Fruit fly (Drosophila melanogaster) whole organism, wandering third instar larva: Measurements from ENCODE around the gene kst.

ENCODE experiments used
- Abd-B ChIP-seq: fragments of >200 bp; optimal IDR thresholded peaks from 2 replicates; lab custom pipeline; 2017; ENCODE audit warnings: missing biosample characterization, missing genetic modification characterization
- CG9705 ChIP-seq: fragments of 200-800 bp; sonication (Bioruptor generic); optimal IDR thresholded peaks from 2 replicates; lab custom pipeline; 2018; ENCODE audit warnings: missing biosample characterization, mild to moderate bottlenecking, missing genetic modification characterization
- CrebA ChIP-seq: fragments of 200-800 bp; sonication (Bioruptor generic); optimal IDR thresholded peaks from 2 replicates; lab custom pipeline; 2016; ENCODE audit warnings: missing biosample characterization, mild to moderate bottlenecking, missing genetic modification characterization, borderline replicate concordance
- Dfd ChIP-seq: fragments of >200 bp; optimal IDR thresholded peaks from 2 replicates; lab custom pipeline; 2017; ENCODE audit warnings: missing biosample characterization, missing genetic modification characterization
- HLH106 ChIP-seq: fragments of 200-800 bp; optimal IDR thresholded peaks from 3 replicates; lab custom pipeline; 2019; ENCODE audit warnings: missing biosample characterization, mild to moderate bottlenecking, missing genetic modification characterization, moderate library complexity
- Hnf4 ChIP-seq: fragments of 200-800 bp; sonication (Bioruptor generic); optimal IDR thresholded peaks from 2 replicates; lab custom pipeline; 2016; ENCODE audit warnings: missing biosample characterization, mild to moderate bottlenecking, missing genetic modification characterization
- Hr83 ChIP-seq: fragments of 200-300 bp; sonication (Bioruptor generic); optimal IDR thresholded peaks from 2 replicates; lab custom pipeline; 2016; ENCODE audit warnings: missing biosample characterization, mild to moderate bottlenecking, missing genetic modification characterization, moderate library complexity; ENCODE audit not compliant: poor library complexity, severe bottlenecking
- Myc ChIP-seq: fragments of >200 bp; optimal IDR thresholded peaks from 2 replicates; lab custom pipeline; 2017
- N ChIP-seq: fragments of >200 bp; optimal IDR thresholded peaks from 2 replicates; lab custom pipeline; 2018; ENCODE audit warnings: missing biosample characterization, missing external identifiers, missing genetic modification characterization
- OdsH ChIP-seq: fragments of 200-800 bp; sonication (Bioruptor generic); optimal IDR thresholded peaks from 2 replicates; lab custom pipeline; 2016; ENCODE audit warnings: missing biosample characterization, mild to moderate bottlenecking, missing genetic modification characterization
- Rel ChIP-seq, 2 experiments: fragments of 200-800 bp; sonication (Bioruptor generic) in 1 of 2; optimal IDR thresholded peaks; 2 replicates in 1 of 2; 3 replicates in 1 of 2; lab custom pipeline; 2016 to 2019; ENCODE audit warnings: mild to moderate bottlenecking in 2 of 2, missing biosample characterization in 2 of 2, missing genetic modification characterization in 2 of 2, moderate library complexity in 1 of 2
- Sp1 ChIP-seq: fragments of 200-800 bp; sonication (Bioruptor generic); optimal IDR thresholded peaks from 3 replicates; lab custom pipeline; 2019; ENCODE audit warnings: missing biosample characterization, mild to moderate bottlenecking, missing genetic modification characterization, moderate library complexity
- Vsx2 ChIP-seq: fragments of 200-300, 225-300 bp; sonication (Bioruptor generic); optimal IDR thresholded peaks from 2 replicates; lab custom pipeline; 2018; ENCODE audit warnings: missing biosample characterization, missing genetic modification characterization; ENCODE audit not compliant: partially characterized antibody
- brk ChIP-seq: fragments of 200-800 bp; sonication (Bioruptor generic); optimal IDR thresholded peaks from 2 replicates; lab custom pipeline; 2016; ENCODE audit warnings: missing biosample characterization, mild to moderate bottlenecking, missing genetic modification characterization
- dsf ChIP-seq: sonication (Bioruptor generic); optimal IDR thresholded peaks from 2 replicates; lab custom pipeline; 2016; ENCODE audit warnings: missing biosample characterization, missing genetic modification characterization, borderline replicate concordance
- foxo ChIP-seq, 2 experiments: fragments of 200-800 bp; sonication (Bioruptor generic); optimal IDR thresholded peaks; 2 replicates in 1 of 2; 3 replicates in 1 of 2; lab custom pipeline; 2016 to 2017; ENCODE audit warnings: missing biosample characterization in 2 of 2, missing genetic modification characterization in 2 of 2
- h ChIP-seq: fragments of 200-800 bp; sonication (Bioruptor generic); optimal IDR thresholded peaks from 3 replicates; lab custom pipeline; 2016; ENCODE audit warnings: missing biosample characterization, mild to moderate bottlenecking, missing genetic modification characterization
- jim ChIP-seq: fragments of 175-275, 200-325 bp; sonication (Bioruptor generic); optimal IDR thresholded peaks from 2 replicates; lab custom pipeline; 2016; ENCODE audit warnings: missing biosample characterization, mild to moderate bottlenecking, missing genetic modification characterization
- lola ChIP-seq: fragments of >200 bp; optimal IDR thresholded peaks from 2 replicates; lab custom pipeline; 2017; ENCODE audit warnings: missing biosample characterization, missing genetic modification characterization
- psq ChIP-seq: fragments of 200-800 bp; sonication (Bioruptor generic); optimal IDR thresholded peaks from 3 replicates; lab custom pipeline; 2017; ENCODE audit warnings: missing biosample characterization, mild to moderate bottlenecking, missing genetic modification characterization, moderate library complexity
- rgr ChIP-seq: fragments of 200-800 bp; sonication (Bioruptor generic); optimal IDR thresholded peaks from 3 replicates; lab custom pipeline; 2016; ENCODE audit warnings: missing biosample characterization, mild to moderate bottlenecking, missing genetic modification characterization
- sage ChIP-seq: fragments of 200-800 bp; sonication (Bioruptor generic); optimal IDR thresholded peaks from 2 replicates; lab custom pipeline; 2016; ENCODE audit warnings: missing biosample characterization, mild to moderate bottlenecking, missing genetic modification characterization
- sv ChIP-seq: fragments of 200-800 bp; sonication (Bioruptor generic); optimal IDR thresholded peaks from 3 replicates; lab custom pipeline; 2016; ENCODE audit warnings: missing biosample characterization, missing genetic modification characterization
- tai ChIP-seq: sonication (Bioruptor generic); optimal IDR thresholded peaks from 2 replicates; lab custom pipeline; 2016; ENCODE audit warnings: missing biosample characterization, missing genetic modification characterization
- woc ChIP-seq: sonication (Bioruptor generic); optimal IDR thresholded peaks from 2 replicates; lab custom pipeline; 2016; ENCODE audit warnings: missing biosample characterization, mild to moderate bottlenecking, missing genetic modification characterization

kst gene

dm6 chr3L:3406307-3407061, 69.8 kb downstream of the kst start (continued):
- TF ChIP-seq sv (GFP tag; lab: Kevin White, UChicago), result no peak
- TF ChIP-seq jim (GFP tag; lab: Kevin White, UChicago), result no peak
- TF ChIP-seq OdsH (GFP tag; lab: Kevin White, UChicago), result no peak
- TF ChIP-seq CG9705 (GFP tag; lab: Kevin White, UChicago), result no peak
- TF ChIP-seq rgr, result peak; percentile 32
- TF ChIP-seq lola (GFP tag; lab: Kevin White, UChicago), result no peak
- no peak for TF ChIP-seq Hnf4 (GFP tag; lab: Kevin White, UChicago)
- TF ChIP-seq, all 38 proteins: peak for 6

dm6 chr3L:3407481-3407880, 70.8 kb downstream of the kst start:
- TF ChIP-seq brk (GFP tag; lab: Kevin White, UChicago), result no peak
- TF ChIP-seq Abd-B (GFP tag; lab: Kevin White, UChicago), result no peak
- TF ChIP-seq psq (GFP tag; lab: Kevin White, UChicago), result peak; percentile 2
- TF ChIP-seq OdsH (GFP tag; lab: Kevin White, UChicago), result no peak

dm6 chr3L:3408231-3408630, 71.6 kb downstream of the kst start:
- no peak for TF ChIP-seq tai (GFP tag; lab: Kevin White, UChicago)
- no peak for TF ChIP-seq woc (GFP tag; lab: Kevin White, UChicago)
- no peak for TF ChIP-seq Myc
- TF ChIP-seq Vsx2 (GFP tag; lab: Kevin White, UChicago), result no peak
- no peak for TF ChIP-seq sage (GFP tag; lab: Kevin White, UChicago)
- no peak for TF ChIP-seq Rel (GFP tag; optimal IDR thresholded peaks at IDR 0.05; lab: Kevin White, UChicago)
- no peak for TF ChIP-seq Rel (tag; optimal IDR thresholded peaks at IDR 0.05; lab: Kevin White, UChicago)
- TF ChIP-seq Hr83 (GFP tag; lab: Kevin White, UChicago), result no peak

dm6 chr3L:3408796-3409625, 72.4 kb downstream of the kst start:
- peak; percentile 80 for TF ChIP-seq Dfd
- no peak for TF ChIP-seq Rel (GFP tag; optimal IDR thresholded peaks at IDR 0.05; lab: Kevin White, UChicago)
- no peak for TF ChIP-seq Rel (tag; optimal IDR thresholded peaks at IDR 0.05; lab: Kevin White, UChicago)
- TF ChIP-seq Sp1, result no peak
- no peak for TF ChIP-seq N (GFP tag; lab: Kevin White, UChicago)

dm6 chr3L:3409626-3410301, 73.1 kb downstream of the kst start:
- TF ChIP-seq Hnf4 (GFP tag; lab: Kevin White, UChicago) (no peak), tai (GFP tag; lab: Kevin White, UChicago) (no peak)

dm6 chr3L:3410978-3411629, 74.4 kb downstream of the kst start:
- TF ChIP-seq psq (GFP tag; lab: Kevin White, UChicago), result no peak
- no peak for TF ChIP-seq OdsH (GFP tag; lab: Kevin White, UChicago)
- TF ChIP-seq h (GFP tag; lab: Kevin White, UChicago), result no peak
- TF ChIP-seq dsf (GFP tag; lab: Kevin White, UChicago), result no peak
- no peak for TF ChIP-seq HLH106
- TF ChIP-seq CrebA, result no peak
- no peak for TF ChIP-seq foxo (GFP tag; optimal IDR thresholded peaks at IDR 0.05; lab: Kevin White, UChicago)
- no peak for TF ChIP-seq sv (GFP tag; lab: Kevin White, UChicago)
- no peak for TF ChIP-seq rgr
- TF ChIP-seq, all 38 proteins: peak for 0
